Worm (Caenorhabditis elegans) whole organism, L3 larva: ENCODE results near the gene gap-1.
A peak's percentile ranks its signal among the peaks of the same experiment; 100 is the strongest.

Experiments
- aly-2 ChIP-seq: fragments of 150-350 bp; optimal IDR thresholded peaks from 2 replicates; lab custom pipeline; 2014; ENCODE audit warnings: missing biosample characterization, missing genetic modification characterization
- ama-1 ChIP-seq: fragments of 150-350 bp; optimal IDR thresholded peaks from 2 replicates; lab custom pipeline; 2018
- ceh-82 ChIP-seq: fragments of 150-350 bp; optimal IDR thresholded peaks from 2 replicates; lab custom pipeline; 2014; ENCODE audit warnings: missing biosample characterization, missing genetic modification characterization
- ceh-9 ChIP-seq: sonication (generic microtip); optimal IDR thresholded peaks from 2 replicates; lab custom pipeline; 2018; ENCODE audit warnings: missing biosample characterization, missing genetic modification characterization
- daf-12 ChIP-seq: fragments of 150-350 bp; optimal IDR thresholded peaks from 2 replicates; lab custom pipeline; 2014; ENCODE audit warnings: missing biosample characterization, missing genetic modification reagents, missing genetic modification characterization
- egl-27 ChIP-seq: sonication (generic microtip); optimal IDR thresholded peaks from 4 replicates; lab custom pipeline; 2017; ENCODE audit warnings: missing biosample characterization, missing genetic modification reagents, missing genetic modification characterization
- egl-5 ChIP-seq: fragments of 150-350 bp; optimal IDR thresholded peaks from 2 replicates; lab custom pipeline; 2017; ENCODE audit warnings: missing biosample characterization, missing genetic modification reagents, missing genetic modification characterization, inconsistent platforms
- elt-1 ChIP-seq: fragments of 150-350 bp; optimal IDR thresholded peaks from 2 replicates; lab custom pipeline; 2014; ENCODE audit warnings: missing biosample characterization, missing genetic modification characterization
- elt-2 ChIP-seq: sonication (generic microtip); optimal IDR thresholded peaks from 2 replicates; lab custom pipeline; 2016; ENCODE audit warnings: missing genetic modification reagents, mild to moderate bottlenecking, missing genetic modification characterization, missing compliant biosample characterization
- elt-3 ChIP-seq, 3 experiments: fragments of 150-350 bp in 1 of 3; sonication (generic microtip) in 2 of 3; optimal IDR thresholded peaks; 2 replicates in 2 of 3; 4 replicates in 1 of 3; lab custom pipeline; 2014 to 2017; ENCODE audit warnings: missing biosample characterization in 3 of 3, missing genetic modification characterization in 3 of 3
- fkh-10 ChIP-seq: sonication (generic microtip); optimal IDR thresholded peaks from 2 replicates; lab custom pipeline; 2017; ENCODE audit warnings: missing biosample characterization, missing genetic modification reagents, missing genetic modification characterization
- fos-1 ChIP-seq: fragments of 150-350 bp; optimal IDR thresholded peaks from 2 replicates; lab custom pipeline; 2014; ENCODE audit warnings: missing biosample characterization, missing genetic modification characterization
- hmg-11 ChIP-seq: sonication (generic microtip); optimal IDR thresholded peaks from 2 replicates; lab custom pipeline; 2016; ENCODE audit warnings: missing genetic modification characterization, missing compliant biosample characterization
- jun-1 ChIP-seq: fragments of 150-350 bp; optimal IDR thresholded peaks from 2 replicates; lab custom pipeline; 2014; ENCODE audit warnings: missing biosample characterization, missing genetic modification reagents, missing genetic modification characterization
- mdl-1 ChIP-seq: fragments of 150-350 bp; optimal IDR thresholded peaks from 2 replicates; lab custom pipeline; 2014; ENCODE audit warnings: missing biosample characterization, missing genetic modification characterization
- mml-1 ChIP-seq: fragments of 150-350 bp; sonication (generic microtip); optimal IDR thresholded peaks from 3 replicates; lab custom pipeline; 2014; ENCODE audit warnings: missing biosample characterization, missing genetic modification characterization
- nfya-1 ChIP-seq: sonication (generic microtip); optimal IDR thresholded peaks from 2 replicates; lab custom pipeline; 2017; ENCODE audit warnings: missing genetic modification characterization, mild to moderate bottlenecking, missing compliant biosample characterization, antibody characterized with exemption, moderate library complexity; ENCODE audit not compliant: insufficient read depth
- nhr-11 ChIP-seq: fragments of 150-350 bp; optimal IDR thresholded peaks from 2 replicates; lab custom pipeline; 2014; ENCODE audit warnings: missing biosample characterization, missing genetic modification characterization
- nhr-12 ChIP-seq: fragments of 150-350 bp; optimal IDR thresholded peaks from 2 replicates; lab custom pipeline; 2014; ENCODE audit warnings: missing biosample characterization, missing genetic modification characterization
- nhr-23 ChIP-seq: fragments of 150-350 bp; optimal IDR thresholded peaks from 2 replicates; lab custom pipeline; 2014; ENCODE audit warnings: missing biosample characterization, missing genetic modification reagents, missing genetic modification characterization
- nhr-25 ChIP-seq: sonication (generic microtip); optimal IDR thresholded peaks from 2 replicates; lab custom pipeline; 2017; ENCODE audit warnings: missing biosample characterization, missing genetic modification characterization
- nhr-76 ChIP-seq: fragments of 150-350 bp; sonication (generic microtip); optimal IDR thresholded peaks from 5 replicates; lab custom pipeline; 2014; ENCODE audit warnings: missing biosample characterization, missing genetic modification characterization
- pha-4 ChIP-seq: fragments of 150-350 bp; optimal IDR thresholded peaks from 2 replicates; lab custom pipeline; 2014; ENCODE audit warnings: missing biosample characterization, missing genetic modification reagents, missing genetic modification characterization
- pqm-1 ChIP-seq: fragments of 150-350 bp; optimal IDR thresholded peaks from 2 replicates; lab custom pipeline; 2017; ENCODE audit warnings: missing biosample characterization, missing genetic modification characterization, inconsistent platforms
- snpc-4 ChIP-seq: fragments of 150-350 bp; optimal IDR thresholded peaks from 2 replicates; lab custom pipeline; 2014; ENCODE audit warnings: missing biosample characterization, missing genetic modification characterization
- tbx-2 ChIP-seq: sonication (generic microtip); optimal IDR thresholded peaks from 2 replicates; lab custom pipeline; 2016; ENCODE audit warnings: mild to moderate bottlenecking, missing genetic modification characterization, missing compliant biosample characterization
- unc-39 ChIP-seq: sonication (generic microtip); optimal IDR thresholded peaks from 4 replicates; lab custom pipeline; 2017; ENCODE audit warnings: missing biosample characterization, missing genetic modification characterization
- unc-62 ChIP-seq: fragments of 150-350 bp; sonication (generic microtip); optimal IDR thresholded peaks from 4 replicates; lab custom pipeline; 2014; ENCODE audit warnings: missing biosample characterization, missing genetic modification reagents, missing genetic modification characterization
- ztf-11 ChIP-seq: fragments of 150-350 bp; optimal IDR thresholded peaks from 2 replicates; lab custom pipeline; 2014; ENCODE audit warnings: missing biosample characterization, missing genetic modification characterization
- ztf-4 ChIP-seq: fragments of 150-350 bp; optimal IDR thresholded peaks from 2 replicates; lab custom pipeline; 2014; ENCODE audit warnings: missing biosample characterization, missing genetic modification characterization

The gap-1 gene

ce11 chrX:2178410-2178944 lies 13.8 kb upstream of the gap-1 start:
- TF ChIP-seq elt-3 (tag; optimal IDR thresholded peaks at IDR 0.05; lab: Kevin White, UChicago) (peak in 1 of 3 experiments; percentile 57), pqm-1 (peak; percentile 14), nhr-23 (tag; lab: Kevin White, UChicago) (peak; percentile 26), elt-2 (tag; lab: Kevin White, UChicago) (peak; percentile 63), egl-27 (tag; lab: Kevin White, UChicago) (no peak), fos-1 (no peak)

ce11 chrX:2180588-2180987 lies 11.7 kb upstream of the gap-1 start, which contains the start of gene F48B9.1:
TSS of gene F48B9.1 (plus strand) at chrX:2180888.
- TF ChIP-seq tbx-2 (tag; lab: Kevin White, UChicago) = no peak
- no peak for TF ChIP-seq mml-1 (tag; lab: Kevin White, UChicago)
- TF ChIP-seq elt-3 (tag; optimal IDR thresholded peaks at IDR 0.05; lab: Kevin White, UChicago) = no peak
- no peak for TF ChIP-seq hmg-11 (tag; lab: Kevin White, UChicago)
- no peak for TF ChIP-seq pqm-1
- no peak for TF ChIP-seq mdl-1
- no peak for TF ChIP-seq pha-4 (tag; lab: Kevin White, UChicago)
- TF ChIP-seq ceh-9 (tag; lab: Kevin White, UChicago) = no peak
- no peak for TF ChIP-seq elt-1
- TF ChIP-seq ztf-11 = no peak
- no peak for TF ChIP-seq egl-5 (tag; lab: Kevin White, UChicago)
- no peak for TF ChIP-seq nfya-1 (tag; lab: Kevin White, UChicago)

ce11 chrX:2188885-2189284 lies 3.4 kb upstream of the gap-1 start:
- TF ChIP-seq egl-27 (tag; lab: Kevin White, UChicago) = no peak
- TF ChIP-seq jun-1 (tag; lab: Kevin White, UChicago) = no peak
- TF ChIP-seq nhr-11 (tag; lab: Kevin White, UChicago) = no peak
- TF ChIP-seq pqm-1 = no peak
- TF ChIP-seq mml-1 (tag; lab: Kevin White, UChicago) = no peak
- no peak for TF ChIP-seq aly-2 (tag; lab: Kevin White, UChicago)

- TF ChIP-seq egl-27 (tag; lab: Kevin White, UChicago) (no peak), egl-5 (tag; lab: Kevin White, UChicago) (no peak), hmg-11 (tag; lab: Kevin White, UChicago) (no peak)
Observed at ce11 chrX:2190740-2191139, 1.6 kb upstream of the gap-1 start.

- TF ChIP-seq unc-62 (GFP tag; lab: Kevin White, UChicago) (no peak), ceh-9 (tag; lab: Kevin White, UChicago) (no peak), ztf-4 (tag; lab: Kevin White, UChicago) (no peak), nhr-25 (tag; lab: Kevin White, UChicago) (no peak), snpc-4 (no peak), ceh-82 (tag; lab: Kevin White, UChicago) (no peak), elt-3 (tag; optimal IDR thresholded peaks at IDR 0.05; lab: Kevin White, UChicago) (no peak), aly-2 (tag; lab: Kevin White, UChicago) (no peak), nhr-12 (no peak), ama-1 (no peak)
Observed at ce11 chrX:2197444-2197843, 5.1 kb downstream of the gap-1 start.

ce11 chrX:2199140-2199539 lies 6.8 kb downstream of the gap-1 start, which contains the start of gene T24C12.1:
TSS of gene T24C12.1 (plus strand) at chrX:2199440.
- TF ChIP-seq nhr-76 (no peak), mml-1 (tag; lab: Kevin White, UChicago) (no peak), tbx-2 (tag; lab: Kevin White, UChicago) (no peak), unc-62 (GFP tag; lab: Kevin White, UChicago) (no peak), unc-39 (tag; lab: Kevin White, UChicago) (no peak), egl-27 (tag; lab: Kevin White, UChicago) (no peak), daf-12 (tag; lab: Kevin White, UChicago) (no peak), fkh-10 (GFP tag; lab: Kevin White, UChicago) (no peak), ama-1 (no peak), snpc-4 (no peak)
